Worm (Caenorhabditis elegans): ENCODE measurements around the gene fbxa-218.

- TF ChIP-seq dao-5 (tag; optimal IDR thresholded peaks at IDR 0.05): no peak
- TF ChIP-seq W03F9.2 (tag; optimal IDR thresholded peaks at IDR 0.05): no peak
- no peak for TF ChIP-seq him-1 (tag; optimal IDR thresholded peaks at IDR 0.05)
Measured at ce11 chrIII:12425846-12426405, 10.4 kb upstream of the fbxa-218 start.
